Fruit fly (Drosophila melanogaster) whole organism, prepupa: Measurements from ENCODE around the gene CG2889.

Experiments used
- Blimp-1 ChIP-seq: fragments of 200-800 bp; sonication (Bioruptor generic); optimal IDR thresholded peaks from 3 replicates; lab custom pipeline; 2017; ENCODE audit warnings: missing biosample characterization, missing genetic modification characterization, mild to moderate bottlenecking, moderate library complexity, missing genetic modification reagents
- CG11294 ChIP-seq: fragments of 200-800 bp; sonication (Bioruptor generic); IDR thresholded peaks from 2 replicates; pipeline ENCODE4 v1.3.6; 2022; ENCODE audit warnings: missing biosample characterization, missing genetic modification characterization

DNA sequence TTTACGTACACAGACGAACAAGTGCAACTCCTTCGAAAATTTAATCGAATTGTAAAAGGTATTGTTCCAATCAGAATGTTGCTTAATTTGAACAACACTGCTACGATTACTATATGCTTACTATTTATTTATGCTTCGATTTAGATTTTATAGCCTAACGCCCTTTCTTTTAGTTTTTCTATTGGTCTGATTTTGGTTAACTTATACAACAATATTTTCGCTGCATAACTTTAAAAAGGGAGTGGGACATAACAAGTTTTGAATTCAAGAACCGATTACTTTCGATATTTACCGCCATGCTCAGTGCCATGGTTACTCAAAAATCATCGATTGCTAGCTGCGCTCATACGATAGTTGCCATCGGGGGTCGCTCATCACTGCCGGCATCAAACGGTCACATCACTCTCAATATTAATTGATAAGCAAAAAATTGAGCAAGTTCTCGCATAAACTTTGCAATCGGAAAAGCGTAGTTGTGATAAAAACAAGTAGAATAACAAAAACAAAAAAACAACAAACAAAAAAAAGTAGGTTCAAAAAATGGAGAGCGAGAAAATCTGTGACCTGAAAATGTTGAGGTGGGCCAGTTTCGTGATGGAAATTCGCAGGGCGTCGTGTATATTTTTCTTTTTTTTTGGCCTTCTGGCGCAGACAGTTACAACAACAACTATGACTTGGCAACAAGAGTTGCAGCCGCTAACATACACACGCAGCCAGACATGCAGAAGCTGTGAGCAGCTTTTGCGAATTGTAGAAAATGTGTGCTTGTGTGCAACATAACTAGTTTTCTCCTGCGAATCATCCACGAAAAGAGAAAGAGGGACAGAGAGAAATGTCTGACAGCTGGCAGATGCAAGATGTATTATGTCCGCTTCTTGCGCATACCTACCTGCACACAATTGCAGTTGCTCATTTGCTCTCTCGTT lies 5.0 kb downstream of the CG2889 start, which contains the start of the genes CG2887 and PPP4R2r:
- TF ChIP-seq CG11294 (no peak), Blimp-1 (GFP tag; lab: Kevin White, UChicago) (no peak)
